Worm (Caenorhabditis elegans) whole organism, mixed stage, embryonic: Measurements from ENCODE around the gene str-190.
A peak's percentile ranks its signal among the peaks of the same experiment; 100 is the strongest.
"Not testable (repeated sequence)": the region's sequence is repeated elsewhere in the genome, so short reads cannot be mapped to it uniquely, and the experiment has no call there.

Source experiments
- bed-3 ChIP-seq: fragments of 200-800 bp; sonication (Bioruptor generic); optimal IDR thresholded peaks from 3 replicates; lab custom pipeline; 2018; ENCODE audit warnings: mild to moderate bottlenecking, missing genetic modification characterization, moderate library complexity, missing compliant biosample characterization
- ceh-39 ChIP-seq: fragments of 150-350 bp; optimal IDR thresholded peaks from 2 replicates; lab custom pipeline; 2014; ENCODE audit warnings: missing biosample characterization, missing genetic modification characterization
- ceh-43 ChIP-seq: fragments of 200-800 bp; sonication (Bioruptor generic); optimal IDR thresholded peaks from 2 replicates; lab custom pipeline; 2018; ENCODE audit warnings: mild to moderate bottlenecking, missing genetic modification characterization, moderate library complexity, missing compliant biosample characterization
- ceh-83 ChIP-seq: fragments of 200-800 bp; sonication (Bioruptor generic); optimal IDR thresholded peaks from 2 replicates; lab custom pipeline; 2018; ENCODE audit warnings: mild to moderate bottlenecking, missing genetic modification characterization, missing compliant biosample characterization
- ces-1 ChIP-seq: fragments of 150-350 bp; optimal IDR thresholded peaks from 2 replicates; lab custom pipeline; 2014; ENCODE audit warnings: missing biosample characterization, missing genetic modification reagents, missing genetic modification characterization
- cnd-1 ChIP-seq: fragments of 200-800 bp; sonication (Bioruptor generic); optimal IDR thresholded peaks from 2 replicates; lab custom pipeline; 2018; ENCODE audit warnings: mild to moderate bottlenecking, missing genetic modification characterization, missing compliant biosample characterization
- drap-1 ChIP-seq: fragments of 200-800 bp; sonication (Bioruptor generic); optimal IDR thresholded peaks from 3 replicates; lab custom pipeline; 2018; ENCODE audit warnings: mild to moderate bottlenecking, missing genetic modification characterization, missing compliant biosample characterization
- elt-1 ChIP-seq: sonication (generic microtip); optimal IDR thresholded peaks from 2 replicates; lab custom pipeline; 2017; ENCODE audit warnings: missing genetic modification characterization, mild to moderate bottlenecking, missing compliant biosample characterization, antibody characterized with exemption, moderate library complexity, borderline replicate concordance; ENCODE audit not compliant: insufficient read depth
- elt-3 ChIP-seq: fragments of 150-350 bp; optimal IDR thresholded peaks from 2 replicates; lab custom pipeline; 2014; ENCODE audit warnings: missing biosample characterization, missing genetic modification characterization
- ham-2 ChIP-seq: fragments of 200-800 bp; sonication (Bioruptor generic); optimal IDR thresholded peaks from 2 replicates; lab custom pipeline; 2018; ENCODE audit warnings: mild to moderate bottlenecking, missing genetic modification characterization, missing compliant biosample characterization
- hlh-1 ChIP-seq: fragments of 150-350 bp; optimal IDR thresholded peaks from 2 replicates; lab custom pipeline; 2014; ENCODE audit warnings: missing biosample characterization, missing genetic modification reagents, missing genetic modification characterization
- lin-13 ChIP-seq: fragments of 150-350 bp; optimal IDR thresholded peaks from 2 replicates; lab custom pipeline; 2014; ENCODE audit warnings: missing biosample characterization, missing genetic modification characterization
- lin-32 ChIP-seq: fragments of 200-800 bp; sonication (Bioruptor generic); optimal IDR thresholded peaks from 2 replicates; lab custom pipeline; 2018; ENCODE audit warnings: mild to moderate bottlenecking, missing genetic modification characterization, missing compliant biosample characterization
- lsy-2 ChIP-seq: fragments of 150-350 bp; optimal IDR thresholded peaks from 2 replicates; lab custom pipeline; 2014; ENCODE audit warnings: missing biosample characterization, missing genetic modification characterization
- mab-5 ChIP-seq: fragments of 150-350 bp; optimal IDR thresholded peaks from 2 replicates; lab custom pipeline; 2014; ENCODE audit warnings: missing biosample characterization, missing genetic modification characterization
- mep-1 ChIP-seq: fragments of 150-350 bp; optimal IDR thresholded peaks from 2 replicates; lab custom pipeline; 2017; ENCODE audit warnings: missing biosample characterization, missing genetic modification reagents, missing genetic modification characterization, inconsistent platforms
- mls-2 ChIP-seq: sonication (generic microtip); optimal IDR thresholded peaks from 2 replicates; lab custom pipeline; 2016; ENCODE audit warnings: mild to moderate bottlenecking, missing genetic modification characterization, moderate library complexity, missing compliant biosample characterization
- nhr-2 ChIP-seq: fragments of 150-350 bp; optimal IDR thresholded peaks from 2 replicates; lab custom pipeline; 2014; ENCODE audit warnings: missing biosample characterization, missing genetic modification characterization
- nhr-237 ChIP-seq: fragments of 150-350 bp; optimal IDR thresholded peaks from 2 replicates; lab custom pipeline; 2014; ENCODE audit warnings: missing biosample characterization, missing genetic modification characterization
- nhr-76 ChIP-seq: sonication (generic microtip); optimal IDR thresholded peaks from 2 replicates; lab custom pipeline; 2017; ENCODE audit warnings: missing biosample characterization, missing genetic modification characterization
- pha-4 ChIP-seq: fragments of 150-350 bp; optimal IDR thresholded peaks from 2 replicates; lab custom pipeline; 2018; ENCODE audit warnings: missing biosample characterization, missing genetic modification reagents, missing genetic modification characterization
- sem-2 ChIP-seq: fragments of 200-800 bp; sonication (Bioruptor generic); optimal IDR thresholded peaks from 2 replicates; lab custom pipeline; 2018; ENCODE audit warnings: mild to moderate bottlenecking, missing genetic modification characterization, missing compliant biosample characterization
- snpc-4 ChIP-seq: fragments of 150-350 bp; optimal IDR thresholded peaks from 2 replicates; lab custom pipeline; 2014; ENCODE audit warnings: missing biosample characterization, missing genetic modification characterization
- sptf-1 ChIP-seq: sonication (generic microtip); optimal IDR thresholded peaks from 2 replicates; lab custom pipeline; 2017; ENCODE audit warnings: mild to moderate bottlenecking, missing genetic modification characterization, moderate library complexity, missing compliant biosample characterization
- tbx-8 ChIP-seq: fragments of 200-800 bp; sonication (Bioruptor generic); optimal IDR thresholded peaks from 2 replicates; lab custom pipeline; 2018; ENCODE audit warnings: mild to moderate bottlenecking, missing genetic modification characterization, moderate library complexity, missing compliant biosample characterization
- unc-62 ChIP-seq: fragments of 150-350 bp; optimal IDR thresholded peaks from 2 replicates; lab custom pipeline; 2014; ENCODE audit warnings: missing biosample characterization, missing genetic modification reagents, missing genetic modification characterization
- ztf-11 ChIP-seq: fragments of 150-350 bp; optimal IDR thresholded peaks from 2 replicates; lab custom pipeline; 2014; ENCODE audit warnings: missing biosample characterization, missing genetic modification characterization

The str-190 gene

DNA sequence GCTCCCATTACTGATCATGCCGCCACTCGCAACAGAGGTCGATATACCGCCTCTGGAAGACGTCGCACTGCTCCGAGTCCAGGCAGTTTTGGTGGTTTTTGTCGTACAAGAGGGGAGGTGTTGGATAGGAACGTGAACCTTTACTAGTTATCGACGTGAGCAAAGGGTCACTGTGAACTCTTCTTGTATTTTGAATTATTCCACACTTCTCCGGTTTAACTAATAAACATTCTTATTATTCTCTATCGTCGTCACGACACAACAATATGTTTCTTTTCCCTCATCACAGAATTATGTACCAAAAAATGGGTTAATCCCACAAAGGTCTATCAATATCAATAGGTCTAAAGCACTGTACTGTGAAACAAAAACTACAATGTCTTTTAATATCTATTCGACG, 33.2 kb upstream of the str-190 start, which contains the start of gene nhr-171:
Gene nhr-171, plus strand, starts transcription at position 301 of the 400 bp plus-strand sequence.
- TF ChIP-seq lin-13, mep-1, nhr-2 (tag; lab: Kevin White, UChicago): not testable (repeated sequence)
- TF ChIP-seq, all 35 proteins: peak for 0; not testable (repeated sequence) for 35

DNA sequence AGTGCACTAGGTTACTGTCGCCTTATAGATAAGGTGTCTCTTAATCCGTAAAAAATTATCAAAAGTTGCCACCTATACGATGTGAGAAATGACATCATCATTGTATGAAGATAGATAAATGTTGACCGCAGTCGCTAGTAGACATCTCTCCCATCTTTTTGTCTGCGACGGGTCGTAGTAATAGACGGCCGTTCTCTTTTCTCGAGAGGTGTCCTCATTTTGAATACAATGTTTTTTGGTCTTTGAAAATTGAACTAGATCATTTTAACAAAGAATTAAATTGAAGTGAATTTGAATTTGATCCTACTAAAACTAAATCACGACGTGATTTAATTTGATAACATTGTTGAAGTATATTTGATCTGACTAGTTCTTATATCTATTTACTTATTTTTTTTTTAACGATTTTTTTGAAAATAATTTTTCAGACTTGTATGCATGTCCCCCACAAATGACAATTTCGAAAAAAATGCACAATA, 30.3 kb upstream of the str-190 start, which contains the start of the genes str-31 and nhr-172:
Gene str-31, minus strand, starts transcription at position 101 of the 479 bp plus-strand sequence.
Gene nhr-172, plus strand, starts transcription at position 429 of the 479 bp plus-strand sequence.
- peak; percentile 19 for TF ChIP-seq unc-62 (GFP tag; lab: Kevin White, UChicago)
- no peak for TF ChIP-seq mep-1 (tag; lab: Kevin White, UChicago)
- no peak for TF ChIP-seq mab-5 (tag; lab: Kevin White, UChicago)
- TF ChIP-seq snpc-4 (tag; lab: Kevin White, UChicago) = no peak
- TF ChIP-seq sptf-1 (tag; lab: Kevin White, UChicago) = no peak

DNA sequence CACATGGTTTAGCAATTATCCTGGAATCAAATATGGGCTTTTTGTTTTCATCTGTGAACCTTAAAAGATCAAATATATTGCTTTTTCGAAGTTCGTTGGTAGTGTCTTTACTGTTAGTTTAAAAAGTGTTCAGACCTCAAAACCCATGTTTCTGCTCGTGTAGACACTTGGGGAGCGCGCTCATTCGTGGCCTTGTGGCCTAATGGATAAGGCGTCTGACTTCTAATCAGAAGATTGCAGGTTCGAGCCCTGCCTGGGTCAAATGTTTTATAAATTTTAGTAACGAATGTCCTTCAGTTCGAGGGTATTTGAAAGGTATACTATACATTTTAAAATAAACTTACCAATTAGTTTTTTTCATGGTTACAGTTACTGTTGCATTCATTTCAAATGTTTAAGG, 27.9 kb upstream of the str-190 start:
- TF ChIP-seq lin-32 (no peak), pha-4 (tag; lab: Kevin White, UChicago) (no peak), ztf-11 (tag; lab: Kevin White, UChicago) (no peak), ham-2 (GFP tag; lab: Kevin White, UChicago) (no peak), ceh-39 (no peak)

DNA sequence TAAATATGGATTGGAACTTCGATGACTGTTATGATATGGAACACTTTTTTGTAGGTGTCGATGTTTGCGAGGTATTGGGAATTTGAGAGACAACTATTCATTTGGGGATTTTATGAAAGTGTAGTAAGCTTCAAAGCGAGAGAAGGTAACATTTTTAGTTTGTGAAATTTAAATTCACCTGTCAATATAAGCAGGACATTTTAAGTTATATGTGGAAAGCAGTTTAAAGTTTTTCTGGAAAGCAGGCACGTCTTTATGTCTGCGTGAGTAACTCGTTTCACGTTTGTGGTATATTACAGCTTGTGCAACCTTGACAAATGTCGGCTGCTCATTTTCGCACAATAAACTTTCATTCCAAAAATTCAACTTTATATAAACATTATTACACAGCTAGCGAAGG, 26.0 kb upstream of the str-190 start, which contains the start of gene srh-229:
Gene srh-229, minus strand, starts transcription at position 101 of the 400 bp plus-strand sequence.
- TF ChIP-seq nhr-2 (tag; lab: Kevin White, UChicago) (no peak), nhr-76 (no peak), hlh-1 (tag; lab: Kevin White, UChicago) (no peak), nhr-237 (no peak), tbx-8 (GFP tag; lab: Kevin White, UChicago) (no peak), bed-3 (no peak), ceh-39 (no peak), cnd-1 (tag; lab: Kevin White, UChicago) (no peak), elt-3 (no peak), ceh-83 (GFP tag; lab: Kevin White, UChicago) (no peak)
- TF ChIP-seq, all 35 proteins: peak for 0

DNA sequence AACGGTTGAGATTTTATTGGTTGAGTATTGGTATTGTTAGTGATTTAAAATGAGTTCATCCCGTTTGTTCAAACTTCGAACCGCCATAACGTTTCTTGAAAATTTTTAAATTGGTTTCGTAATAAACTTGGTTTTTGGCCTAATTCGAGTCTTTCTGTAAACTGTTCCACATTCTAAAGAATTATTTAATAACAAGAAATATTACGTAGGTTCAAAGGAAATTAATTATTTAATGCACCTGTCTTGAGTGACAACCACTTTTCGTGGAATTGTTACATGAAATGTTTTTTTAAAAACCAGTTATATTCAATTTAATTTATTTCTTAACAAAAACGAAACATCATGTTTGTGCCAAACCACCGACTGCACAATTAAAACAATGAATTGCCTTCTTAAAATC, 22.9 kb upstream of the str-190 start:
- TF ChIP-seq elt-1 (tag; lab: Kevin White, UChicago) (no peak), elt-3 (no peak), drap-1 (GFP tag; lab: Kevin White, UChicago) (no peak), cnd-1 (tag; lab: Kevin White, UChicago) (no peak), ceh-43 (GFP tag; lab: Kevin White, UChicago) (no peak), sem-2 (GFP tag; lab: Kevin White, UChicago) (no peak), nhr-237 (no peak), ham-2 (GFP tag; lab: Kevin White, UChicago) (no peak), snpc-4 (tag; lab: Kevin White, UChicago) (no peak), hlh-1 (tag; lab: Kevin White, UChicago) (no peak)

DNA sequence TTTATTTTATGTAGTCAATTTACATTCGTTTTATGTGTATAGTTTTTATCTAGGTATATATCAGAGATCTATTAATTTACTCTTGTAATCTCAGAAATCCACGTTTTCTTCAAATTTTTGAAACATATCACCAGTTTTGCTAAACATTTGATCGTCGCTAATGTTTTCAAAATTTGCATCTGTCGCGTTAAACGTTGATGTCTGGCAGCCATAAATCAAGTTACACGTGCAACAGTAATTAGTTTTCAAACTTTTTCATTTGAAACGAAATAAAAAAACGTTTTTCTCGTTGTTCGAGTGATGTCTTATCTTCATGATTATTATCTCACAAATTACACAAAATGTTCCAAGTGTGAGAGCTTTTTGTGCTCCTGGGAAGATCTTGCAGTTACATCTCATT, 19.1 kb upstream of the str-190 start, which contains the start of gene srh-79:
Gene srh-79, plus strand, starts transcription at position 301 of the 400 bp plus-strand sequence.
- TF ChIP-seq ces-1 = no peak
- no peak for TF ChIP-seq elt-3
- no peak for TF ChIP-seq drap-1 (GFP tag; lab: Kevin White, UChicago)
- TF ChIP-seq mep-1 (tag; lab: Kevin White, UChicago) = no peak
- no peak for TF ChIP-seq nhr-2 (tag; lab: Kevin White, UChicago)
- no peak for TF ChIP-seq nhr-76
- no peak for TF ChIP-seq unc-62 (GFP tag; lab: Kevin White, UChicago)
- TF ChIP-seq lsy-2 = no peak
- no peak for TF ChIP-seq mls-2 (tag; lab: Kevin White, UChicago)
- no peak for TF ChIP-seq ceh-83 (GFP tag; lab: Kevin White, UChicago)
